Worm (Caenorhabditis elegans): ENCODE data around the gene T02B11.4.
"Not testable (repeated sequence)": the region's sequence is repeated elsewhere in the genome, so short reads cannot be mapped to it uniquely, and the experiment has no call there.

Gene T02B11.4

DNA sequence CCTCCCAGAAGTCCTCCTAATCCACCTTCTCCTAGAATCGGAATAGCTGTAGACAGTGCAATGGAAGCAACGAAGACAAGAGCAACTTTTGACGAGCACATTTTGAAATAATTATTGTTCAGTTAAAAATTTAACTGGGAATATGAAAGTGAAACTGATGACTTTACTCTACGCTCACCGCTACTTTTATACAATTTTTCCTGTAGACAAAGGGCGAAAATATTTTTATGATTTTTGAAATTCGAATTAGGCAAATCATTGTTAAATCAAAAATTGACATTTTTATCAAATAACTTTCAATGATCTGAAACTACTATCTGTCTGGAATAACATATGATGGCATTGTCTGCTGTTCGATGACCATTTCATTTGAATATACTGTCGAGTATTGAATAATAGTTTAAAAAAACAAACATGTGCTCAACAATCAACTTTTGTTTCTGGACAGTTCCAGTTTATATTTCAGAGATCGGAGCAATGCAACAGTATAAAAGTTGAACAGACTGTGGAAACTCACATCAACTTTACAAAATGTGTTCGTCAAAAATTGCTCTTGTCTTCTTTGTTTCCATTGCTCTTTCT is 22.6 kb upstream of the T02B11.4 start, which contains the start of the genes srlf-23 and srlf-20:
TSS of gene srlf-23 (minus strand) at position 101 of the 582 bp plus-strand sequence.
TSS of gene srlf-20 (plus strand) at position 532 of the 582 bp plus-strand sequence.
- TF ChIP-seq hmbx-1 (tag; optimal IDR thresholded peaks at IDR 0.05) (no peak), B0310.2 (tag; optimal IDR thresholded peaks at IDR 0.05) (no peak), ama-1 (optimal IDR thresholded peaks at IDR 0.05) (no peak), flt-1 (GFP tag; IDR thresholded peaks at IDR 0.05) (no peak), sea-1 (GFP tag; conservative IDR thresholded peaks at IDR 0.05) (no peak), pes-1 (GFP tag; IDR thresholded peaks at IDR 0.05) (no peak), hnd-1 (tag; optimal IDR thresholded peaks at IDR 0.05) (no peak), aly-1 (tag; optimal IDR thresholded peaks at IDR 0.05) (no peak), ets-7 (tag; optimal IDR thresholded peaks at IDR 0.05) (no peak), tra-4 (tag; optimal IDR thresholded peaks at IDR 0.05) (no peak), tbx-37 (GFP tag; conservative IDR thresholded peaks at IDR 0.05) (no peak), F13C5.2 (tag; optimal IDR thresholded peaks at IDR 0.05) (no peak), hmg-4 (GFP tag; optimal IDR thresholded peaks at IDR 0.05) (no peak), ceh-13 (GFP tag; optimal IDR thresholded peaks at IDR 0.05) (no peak), scrt-1 (GFP tag; IDR thresholded peaks at IDR 0.05) (no peak)

DNA sequence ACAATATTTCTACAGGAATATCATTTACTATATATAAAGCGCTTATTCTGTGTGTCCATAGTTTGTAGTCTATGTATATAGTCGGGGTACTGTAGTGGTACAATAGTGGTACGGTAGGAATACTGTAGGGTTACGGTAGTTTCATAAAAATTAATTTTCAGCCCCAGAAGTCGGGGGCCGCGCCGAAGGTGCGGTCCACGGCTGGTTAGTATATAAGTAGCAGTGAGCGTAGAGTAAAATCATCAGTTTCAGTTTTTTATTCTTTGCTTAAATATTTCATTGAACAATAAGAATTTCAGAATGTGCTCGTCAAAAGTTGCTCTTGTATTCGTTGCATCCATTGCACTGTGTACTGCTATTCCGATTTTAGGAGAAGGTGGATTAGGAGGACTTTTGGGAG is 19.9 kb upstream of the T02B11.4 start, which contains the start of gene srlf-22:
TSS of gene srlf-22 (plus strand) at position 301 of the 400 bp plus-strand sequence.
- not testable (repeated sequence) for TF ChIP-seq scrt-1 (GFP tag; IDR thresholded peaks at IDR 0.05); pes-1 (GFP tag; IDR thresholded peaks at IDR 0.05); F13C5.2 (tag; optimal IDR thresholded peaks at IDR 0.05)

DNA sequence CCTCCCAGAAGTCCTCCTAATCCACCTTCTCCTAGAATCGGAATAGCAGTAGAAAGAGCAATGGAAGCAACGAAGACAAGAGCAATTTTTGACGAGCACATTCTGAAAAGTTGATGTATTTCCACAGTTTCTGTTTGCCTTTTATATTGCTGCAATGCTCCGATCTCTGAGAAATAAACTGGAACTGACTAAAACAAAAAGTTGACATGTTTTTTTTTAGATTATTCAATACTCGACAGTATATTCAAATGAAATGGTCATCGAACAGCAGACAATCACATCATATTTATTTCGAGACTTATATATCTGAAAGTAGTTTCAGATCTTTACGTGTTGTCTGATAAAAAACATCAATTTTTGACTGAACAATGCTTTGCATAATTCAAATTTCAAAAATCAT is 19.5 kb upstream of the T02B11.4 start, which contains the start of gene srlf-21:
TSS of gene srlf-21 (minus strand) at position 101 of the 400 bp plus-strand sequence.
- TF ChIP-seq B0310.2 (tag; optimal IDR thresholded peaks at IDR 0.05) (no peak), ceh-13 (GFP tag; optimal IDR thresholded peaks at IDR 0.05) (no peak), tbx-37 (GFP tag; conservative IDR thresholded peaks at IDR 0.05) (no peak), scrt-1 (GFP tag; IDR thresholded peaks at IDR 0.05) (no peak), pes-1 (GFP tag; IDR thresholded peaks at IDR 0.05) (no peak), flt-1 (GFP tag; IDR thresholded peaks at IDR 0.05) (no peak), F13C5.2 (tag; optimal IDR thresholded peaks at IDR 0.05) (no peak), ceh-36 (tag; optimal IDR thresholded peaks at IDR 0.05) (no peak), tbx-11 (GFP tag; IDR thresholded peaks at IDR 0.05) (no peak), hmbx-1 (tag; optimal IDR thresholded peaks at IDR 0.05) (no peak), sea-1 (GFP tag; conservative IDR thresholded peaks at IDR 0.05) (no peak), ets-7 (tag; optimal IDR thresholded peaks at IDR 0.05) (no peak), hmg-4 (GFP tag; optimal IDR thresholded peaks at IDR 0.05) (no peak), aly-1 (tag; optimal IDR thresholded peaks at IDR 0.05) (no peak), tra-4 (tag; optimal IDR thresholded peaks at IDR 0.05) (no peak), ama-1 (optimal IDR thresholded peaks at IDR 0.05) (no peak)

DNA sequence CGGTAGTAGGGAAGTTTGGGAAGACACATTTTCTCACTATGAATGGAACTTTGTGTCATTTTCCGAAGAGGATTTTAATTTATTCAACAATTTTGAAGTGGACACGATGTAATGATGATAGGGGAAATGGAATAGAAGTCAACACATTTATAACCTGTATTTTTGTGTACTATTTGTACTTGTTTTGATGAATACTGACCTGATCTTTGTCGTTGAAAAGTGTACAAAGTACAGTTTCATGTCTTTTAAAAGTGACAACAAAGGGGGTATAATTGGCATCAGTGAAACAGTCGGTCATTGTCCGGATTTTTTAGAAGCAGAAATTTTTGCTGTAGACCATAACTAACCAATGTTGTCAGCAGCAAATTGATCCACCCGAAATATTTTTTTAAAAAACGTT is 18.3 kb upstream of the T02B11.4 start, which contains the start of gene T02B11.6:
TSS of gene T02B11.6 (minus strand) at position 101 of the 400 bp plus-strand sequence.
- TF ChIP-seq hnd-1 (tag; optimal IDR thresholded peaks at IDR 0.05) (no peak), scrt-1 (GFP tag; IDR thresholded peaks at IDR 0.05) (no peak), ceh-13 (GFP tag; optimal IDR thresholded peaks at IDR 0.05) (no peak), hmbx-1 (tag; optimal IDR thresholded peaks at IDR 0.05) (no peak), sea-1 (GFP tag; conservative IDR thresholded peaks at IDR 0.05) (no peak), tra-4 (tag; optimal IDR thresholded peaks at IDR 0.05) (no peak), B0310.2 (tag; optimal IDR thresholded peaks at IDR 0.05) (no peak), ets-7 (tag; optimal IDR thresholded peaks at IDR 0.05) (no peak), flt-1 (GFP tag; IDR thresholded peaks at IDR 0.05) (no peak), tbx-11 (GFP tag; IDR thresholded peaks at IDR 0.05) (no peak), hmg-4 (GFP tag; optimal IDR thresholded peaks at IDR 0.05) (no peak), ama-1 (optimal IDR thresholded peaks at IDR 0.05) (no peak), tbx-37 (GFP tag; conservative IDR thresholded peaks at IDR 0.05) (no peak), ceh-36 (tag; optimal IDR thresholded peaks at IDR 0.05) (no peak), pes-1 (GFP tag; IDR thresholded peaks at IDR 0.05) (no peak), aly-1 (tag; optimal IDR thresholded peaks at IDR 0.05) (no peak), F13C5.2 (tag; optimal IDR thresholded peaks at IDR 0.05) (no peak)

DNA sequence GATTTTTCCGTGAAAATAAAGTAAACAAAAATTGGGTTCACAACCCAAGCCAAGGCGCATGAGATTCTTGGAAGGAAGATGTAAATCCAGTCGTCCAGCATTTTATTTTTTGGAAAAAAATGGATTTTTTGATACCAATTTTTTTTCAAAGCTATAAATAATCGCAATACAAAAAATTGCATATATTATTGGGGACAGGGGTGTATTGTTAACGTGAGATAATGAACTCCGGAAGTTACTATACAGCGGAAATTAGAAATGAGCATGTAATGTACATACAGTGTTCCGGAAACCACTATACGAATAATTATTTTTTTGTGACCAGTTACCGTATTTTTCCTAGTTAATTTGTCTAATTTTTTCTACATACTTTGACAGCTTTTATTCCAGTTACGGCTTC is 13.4 kb upstream of the T02B11.4 start, which contains the start of gene srj-38:
TSS of gene srj-38 (minus strand) at position 101 of the 400 bp plus-strand sequence.
- TF ChIP-seq tbx-11 (GFP tag; IDR thresholded peaks at IDR 0.05) = no peak
- no peak for TF ChIP-seq ama-1 (optimal IDR thresholded peaks at IDR 0.05)
- no peak for TF ChIP-seq aly-1 (tag; optimal IDR thresholded peaks at IDR 0.05)
- TF ChIP-seq pes-1 (GFP tag; IDR thresholded peaks at IDR 0.05) = no peak
- TF ChIP-seq ceh-13 (GFP tag; optimal IDR thresholded peaks at IDR 0.05) = no peak
- no peak for TF ChIP-seq hmbx-1 (tag; optimal IDR thresholded peaks at IDR 0.05)
- TF ChIP-seq ceh-36 (tag; optimal IDR thresholded peaks at IDR 0.05) = no peak
- TF ChIP-seq scrt-1 (GFP tag; IDR thresholded peaks at IDR 0.05) = no peak
- no peak for TF ChIP-seq tbx-37 (GFP tag; conservative IDR thresholded peaks at IDR 0.05)
- no peak for TF ChIP-seq sea-1 (GFP tag; conservative IDR thresholded peaks at IDR 0.05)
- no peak for TF ChIP-seq F13C5.2 (tag; optimal IDR thresholded peaks at IDR 0.05)
- TF ChIP-seq hmg-4 (GFP tag; optimal IDR thresholded peaks at IDR 0.05) = no peak

DNA sequence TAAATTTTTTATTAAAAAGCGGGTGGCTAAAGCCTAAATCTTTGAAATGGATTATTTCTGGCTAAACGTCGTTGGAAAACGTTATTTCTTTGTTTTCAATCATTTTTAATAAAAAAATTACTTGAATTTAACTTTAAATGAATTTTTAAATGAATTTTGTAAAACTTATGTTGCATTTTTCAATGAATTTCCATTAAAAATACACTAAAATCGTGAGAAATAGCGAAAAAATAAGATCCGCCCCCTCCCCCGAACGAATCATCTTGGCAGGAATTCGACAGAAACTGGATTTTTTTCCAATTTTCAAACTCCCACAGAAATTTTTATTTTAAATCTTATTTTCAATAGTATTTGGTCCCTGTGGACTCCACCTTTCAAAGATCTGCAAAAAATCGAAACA is 8.2 kb upstream of the T02B11.4 start, which contains the start of gene srg-53:
TSS of gene srg-53 (plus strand) at position 301 of the 400 bp plus-strand sequence.
- TF ChIP-seq flt-1 (GFP tag; IDR thresholded peaks at IDR 0.05) (no peak), hmbx-1 (tag; optimal IDR thresholded peaks at IDR 0.05) (no peak), pes-1 (GFP tag; IDR thresholded peaks at IDR 0.05) (no peak), tbx-37 (GFP tag; conservative IDR thresholded peaks at IDR 0.05) (no peak), hmg-4 (GFP tag; optimal IDR thresholded peaks at IDR 0.05) (no peak), aly-1 (tag; optimal IDR thresholded peaks at IDR 0.05) (no peak), ceh-36 (tag; optimal IDR thresholded peaks at IDR 0.05) (no peak), ama-1 (optimal IDR thresholded peaks at IDR 0.05) (no peak), B0310.2 (tag; optimal IDR thresholded peaks at IDR 0.05) (no peak), F13C5.2 (tag; optimal IDR thresholded peaks at IDR 0.05) (no peak), sea-1 (GFP tag; conservative IDR thresholded peaks at IDR 0.05) (no peak), ets-7 (tag; optimal IDR thresholded peaks at IDR 0.05) (no peak), scrt-1 (GFP tag; IDR thresholded peaks at IDR 0.05) (no peak), tbx-11 (GFP tag; IDR thresholded peaks at IDR 0.05) (no peak), ceh-13 (GFP tag; optimal IDR thresholded peaks at IDR 0.05) (no peak), hnd-1 (tag; optimal IDR thresholded peaks at IDR 0.05) (no peak), tra-4 (tag; optimal IDR thresholded peaks at IDR 0.05) (no peak)
